Worm (Caenorhabditis elegans) whole organism, L4/young adult: Measurements from ENCODE around the gene Y50E8A.11.

Source experiments
- W03F9.2 ChIP-seq: fragments of 150-350 bp; optimal IDR thresholded peaks from 2 replicates; lab custom pipeline; 2014; ENCODE audit warnings: missing biosample characterization, missing genetic modification characterization
- him-1 ChIP-seq: sonication (generic microtip); optimal IDR thresholded peaks from 2 replicates; lab custom pipeline; 2016; ENCODE audit warnings: missing genotype, missing genetic modification reagents, missing genetic modification characterization, missing compliant biosample characterization

ce11 chrV:14790792-14791191, 9.6 kb downstream of the Y50E8A.11 start:
- TF ChIP-seq W03F9.2 (tag; lab: Kevin White, UChicago): no peak
- TF ChIP-seq him-1 (tag; lab: Kevin White, UChicago): no peak
